Worm (Caenorhabditis elegans): ENCODE results near the gene dhhc-13.

The dhhc-13 gene

DNA sequence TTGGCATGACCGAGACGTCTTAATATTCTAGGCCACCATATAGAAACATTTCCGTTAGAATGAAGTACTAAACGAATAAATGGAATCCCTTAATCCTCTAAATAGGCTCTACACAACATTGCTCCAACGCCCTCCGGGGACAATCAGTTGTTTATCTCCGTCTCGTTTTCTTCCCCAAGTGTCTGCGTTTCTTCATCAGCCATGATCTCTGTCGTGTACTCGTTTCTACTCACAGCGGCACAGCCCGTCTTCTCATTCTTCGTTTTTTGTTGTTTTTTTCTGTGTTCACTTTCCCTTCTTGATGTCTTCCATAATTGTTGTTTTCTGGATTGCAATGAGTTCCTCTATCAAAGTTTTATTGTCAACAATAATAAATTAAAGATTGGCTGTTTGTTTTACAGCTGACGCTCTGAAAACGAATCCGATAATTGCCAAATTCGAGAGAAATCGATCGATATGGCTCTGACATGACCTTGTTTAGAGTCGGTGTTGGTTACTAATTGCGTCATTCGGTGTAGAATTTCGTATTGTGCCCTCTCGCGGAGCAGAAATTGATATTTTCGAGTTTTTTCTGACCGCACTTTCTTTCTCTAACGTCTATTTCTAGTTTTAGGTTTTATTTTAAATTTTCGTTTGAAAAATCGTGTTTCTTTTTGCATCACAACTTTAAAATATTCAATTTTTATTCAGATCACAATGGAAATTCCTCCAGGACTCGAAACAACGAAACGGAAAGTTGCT, 24.3 kb downstream of the dhhc-13 start, which contains the start of gene pfkb-1.2:
Gene pfkb-1.2, plus strand, starts transcription at position 691 of the 741 bp plus-strand sequence.
- TF ChIP-seq ets-4 (GFP tag; optimal IDR thresholded peaks at IDR 0.05) = no peak
- TF ChIP-seq rcor-1 (GFP tag; IDR thresholded peaks at IDR 0.05) = no peak
- TF ChIP-seq snpc-4 (GFP tag; optimal IDR thresholded peaks at IDR 0.05) = no peak
- peak in 1 of 4 experiments; percentile 18 for TF ChIP-seq snpc-4 (tag; optimal IDR thresholded peaks at IDR 0.05)
- TF ChIP-seq hmg-1.2 (GFP tag; IDR thresholded peaks at IDR 0.05) = peak; percentile 76; the same call in 1 of the 2 replicates
- no peak for TF ChIP-seq somi-1 (GFP tag; optimal IDR thresholded peaks at IDR 0.05)
- TF ChIP-seq Y53F4B.3 (GFP tag; IDR thresholded peaks at IDR 0.05) = no peak

DNA sequence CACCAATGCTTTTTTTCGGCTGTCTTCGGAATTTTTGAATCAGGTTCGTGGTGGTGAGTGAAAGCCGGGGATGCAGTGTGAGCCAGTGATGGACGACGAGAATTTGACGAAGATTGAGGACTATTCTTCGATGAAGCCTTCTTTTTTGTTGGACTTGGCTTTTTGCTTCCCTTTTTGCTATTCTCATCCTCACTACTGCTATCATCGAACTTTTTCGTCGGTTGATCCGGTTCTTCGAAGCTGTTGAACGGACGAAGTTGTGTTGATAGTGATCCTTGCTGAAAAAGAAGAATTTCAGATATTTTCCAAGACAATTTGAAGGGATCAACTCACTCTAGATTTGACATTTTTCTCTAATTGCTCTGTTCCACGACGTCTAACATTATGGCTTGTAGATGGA, 27.0 kb downstream of the dhhc-13 start:
- TF ChIP-seq nhr-179 (tag; optimal IDR thresholded peaks at IDR 0.05) (no peak), zim-3 (tag; optimal IDR thresholded peaks at IDR 0.05) (no peak), rcor-1 (GFP tag; IDR thresholded peaks at IDR 0.05) (no peak), aptf-2 (GFP tag; conservative IDR thresholded peaks at IDR 0.05) (no peak), lsy-27 (tag; optimal IDR thresholded peaks at IDR 0.05; ENCODE audit: borderline replicate concordance, insufficient read depth) (no peak), repo-1 (tag; optimal IDR thresholded peaks at IDR 0.05) (no peak), unc-62 (GFP tag; optimal IDR thresholded peaks at IDR 0.05) (no peak), hlh-12 (tag; optimal IDR thresholded peaks at IDR 0.05) (no peak), ztf-22 (GFP tag; optimal IDR thresholded peaks at IDR 0.05) (no peak), ztf-6 (GFP tag; IDR thresholded peaks at IDR 0.05) (no peak), ccch-3 (GFP tag; optimal IDR thresholded peaks at IDR 0.05) (no peak), nfya-1 (tag; optimal IDR thresholded peaks at IDR 0.05; ENCODE audit: borderline replicate concordance, insufficient read depth) (no peak)

DNA sequence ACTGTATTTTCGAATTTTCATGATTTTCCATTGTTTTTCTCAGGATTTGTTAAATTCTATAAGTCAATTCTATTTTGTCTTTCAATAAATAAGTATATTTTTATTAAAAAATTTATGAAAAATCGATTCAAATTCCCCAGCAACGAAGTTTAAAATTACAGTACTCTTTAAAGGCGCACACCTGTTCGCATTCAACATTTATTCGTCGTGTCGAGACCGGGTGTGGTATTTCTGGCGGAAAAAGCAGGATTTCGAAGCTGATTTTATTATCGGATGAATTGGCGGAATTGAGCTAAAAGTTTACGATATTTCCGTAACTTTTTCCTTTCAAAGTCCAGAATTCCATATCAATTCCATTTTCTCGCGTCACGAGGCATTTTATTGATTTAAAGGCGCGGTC, 28.3 kb downstream of the dhhc-13 start:
- no peak for TF ChIP-seq ztf-3 (GFP tag; optimal IDR thresholded peaks at IDR 0.05)
- no peak for TF ChIP-seq ekl-4 (GFP tag; IDR thresholded peaks at IDR 0.05)
- TF ChIP-seq K11D2.4 (GFP tag; IDR thresholded peaks at IDR 0.05) = no peak
- TF ChIP-seq tbx-9 (tag; optimal IDR thresholded peaks at IDR 0.05; ENCODE audit: borderline replicate concordance) = no peak
- peak; percentile 41 for TF ChIP-seq xnd-1 (tag; optimal IDR thresholded peaks at IDR 0.05)
- TF ChIP-seq somi-1 (GFP tag; optimal IDR thresholded peaks at IDR 0.05) = no peak
- no peak for TF ChIP-seq unc-130 (GFP tag; optimal IDR thresholded peaks at IDR 0.05)
- TF ChIP-seq nfyb-1 (GFP tag; IDR thresholded peaks at IDR 0.05) = no peak
- no peak for TF ChIP-seq attf-6 (GFP tag; IDR thresholded peaks at IDR 0.05)
- TF ChIP-seq madf-6 (GFP tag; IDR thresholded peaks at IDR 0.05) = peak; percentile 60
- no peak for TF ChIP-seq snpc-4 (GFP tag; optimal IDR thresholded peaks at IDR 0.05)
- peak in 2 of 4 experiments; percentile 32 to 63 for TF ChIP-seq snpc-4 (tag; optimal IDR thresholded peaks at IDR 0.05)
- no peak for TF ChIP-seq pha-4 (tag; optimal IDR thresholded peaks at IDR 0.05)
- TF ChIP-seq F39B2.1 (GFP tag; IDR thresholded peaks at IDR 0.05) = no peak
- peak; percentile 29 for TF ChIP-seq efl-1 (GFP tag; optimal IDR thresholded peaks at IDR 0.05)
- no peak for TF ChIP-seq D2030.7 (GFP tag; IDR thresholded peaks at IDR 0.05)
- peak; percentile 72 for TF ChIP-seq lsl-1 (GFP tag; optimal IDR thresholded peaks at IDR 0.05)
- TF ChIP-seq F33H1.4 (GFP tag; IDR thresholded peaks at IDR 0.05) = peak; percentile 65
- no peak for TF ChIP-seq F37B4.10 (GFP tag; IDR thresholded peaks at IDR 0.05)
- TF ChIP-seq F57C9.4 (tag; optimal IDR thresholded peaks at IDR 0.05) = no peak
- peak; percentile 45 for TF ChIP-seq ceh-91 (GFP tag; IDR thresholded peaks at IDR 0.05)
- TF ChIP-seq madf-8 (GFP tag; conservative IDR thresholded peaks at IDR 0.05) = peak; percentile 25; the same call in 1 of the 2 replicates
- TF ChIP-seq T07F8.4 (tag; optimal IDR thresholded peaks at IDR 0.05) = no peak
